Worm (Caenorhabditis elegans) whole organism, L3 larva: ENCODE data around the gene B0454.8.

Source experiments
- nhr-12 ChIP-seq: fragments of 150-350 bp; optimal IDR thresholded peaks from 2 replicates; lab custom pipeline; 2014; ENCODE audit warnings: missing biosample characterization, missing genetic modification characterization
- ztf-11 ChIP-seq: fragments of 150-350 bp; optimal IDR thresholded peaks from 2 replicates; lab custom pipeline; 2014; ENCODE audit warnings: missing biosample characterization, missing genetic modification characterization

DNA sequence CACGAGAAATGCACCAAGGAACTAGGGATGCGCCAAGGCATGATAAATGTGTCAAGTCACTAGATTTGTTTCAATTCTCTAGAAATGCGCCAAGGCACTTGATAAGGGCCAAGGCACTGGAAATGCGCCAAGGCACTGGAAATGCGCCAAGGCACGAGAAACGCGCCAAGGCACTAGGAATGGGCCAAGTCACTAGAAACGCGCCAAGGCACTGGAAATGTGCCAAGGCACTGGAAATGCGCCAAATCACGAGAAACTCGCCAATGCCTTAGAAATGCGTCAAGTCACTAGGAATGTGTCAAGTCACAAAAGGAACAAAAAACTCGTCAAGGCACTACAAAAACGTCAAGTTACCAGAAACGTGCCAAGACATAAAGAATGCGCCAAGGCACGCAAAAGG, 6.9 kb downstream of the B0454.8 start:
- TF ChIP-seq ztf-11 (tag; lab: Kevin White, UChicago) = no peak
- no peak for TF ChIP-seq nhr-12
